Worm (Caenorhabditis elegans) whole organism, midembryonic: ENCODE results near the gene T01C8.3.

Experiments
- T22C8.4 ChIP-seq: fragments of 200-800 bp; sonication (Bioruptor generic); IDR thresholded peaks from 2 replicates; pipeline ENCODE4 v1.3.6; 2022; ENCODE audit warnings: missing genetic modification characterization, missing compliant biosample characterization
- cog-1 ChIP-seq: sonication (generic microtip); optimal IDR thresholded peaks from 2 replicates; lab custom pipeline; 2016; ENCODE audit warnings: missing genetic modification characterization, missing compliant biosample characterization
- flt-1 ChIP-seq: fragments of 200-800 bp; sonication (Bioruptor generic); IDR thresholded peaks from 2 replicates; pipeline ENCODE4 v1.3.6; 2022; ENCODE audit warnings: missing genetic modification characterization, missing compliant biosample characterization
- ztf-23 ChIP-seq: fragments of 200-800 bp; sonication (Bioruptor generic); IDR thresholded peaks from 2 replicates; pipeline ENCODE4 v1.3.6; 2022; ENCODE audit warnings: missing genetic modification reagents, missing genetic modification characterization, missing compliant biosample characterization

DNA sequence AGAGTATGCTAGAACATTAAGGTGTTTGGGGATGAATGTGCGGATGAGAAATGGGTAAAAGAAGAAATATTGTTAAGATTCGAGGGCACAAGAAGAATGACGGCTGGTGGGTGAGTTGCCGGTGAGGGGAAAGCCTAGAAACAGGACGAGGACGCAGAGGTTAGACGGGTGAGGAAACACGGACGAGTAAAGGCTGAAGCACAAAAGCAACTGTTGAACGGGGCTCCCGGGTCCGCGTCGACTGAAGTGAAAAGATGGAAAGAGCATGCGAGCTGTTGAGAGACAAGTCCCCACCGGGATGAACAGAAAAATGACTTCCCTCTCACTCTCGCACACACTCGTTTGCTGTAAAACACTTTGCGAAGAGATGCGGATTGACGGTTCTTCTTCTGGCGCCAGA is 29.0 kb upstream of the T01C8.3 start:
- no peak for TF ChIP-seq flt-1
- no peak for TF ChIP-seq T22C8.4 (GFP tag; lab: Robert Waterston, UW)
- no peak for TF ChIP-seq ztf-23 (GFP tag; lab: Robert Waterston, UW)
- no peak for TF ChIP-seq cog-1 (tag; lab: Kevin White, UChicago)
